Worm (Caenorhabditis elegans) whole organism, young adult: Measurements from ENCODE around the gene F56A11.4.
A peak's percentile ranks its signal among the peaks of the same experiment; 100 is the strongest.
"Not testable (repeated sequence)": the region's sequence is repeated elsewhere in the genome, so short reads cannot be mapped to it uniquely, and the experiment has no call there.

Experiments used
- C06A6.2 ChIP-seq: fragments of 200-800 bp; sonication (Bioruptor generic); conservative IDR thresholded peaks from 2 replicates; pipeline ENCODE4 v1.3.6; 2022; ENCODE audit warnings: missing genetic modification characterization, missing compliant biosample characterization
- ets-4 ChIP-seq: fragments of 200-800 bp; sonication (Bioruptor generic); optimal IDR thresholded peaks from 2 replicates; lab custom pipeline; 2018; ENCODE audit warnings: mild to moderate bottlenecking, missing genetic modification characterization, missing compliant biosample characterization
- fkh-3 ChIP-seq: sonication (generic microtip); optimal IDR thresholded peaks from 2 replicates; lab custom pipeline; 2016; ENCODE audit warnings: mild to moderate bottlenecking, missing genetic modification characterization, missing compliant biosample characterization
- hrde-1 ChIP-seq: sonication (generic microtip); optimal IDR thresholded peaks from 2 replicates; lab custom pipeline; 2016; ENCODE audit warnings: missing genetic modification characterization, mild to moderate bottlenecking, missing compliant biosample characterization, moderate library complexity, missing genotype, missing genetic modification reagents, borderline replicate concordance
- lin-35 ChIP-seq, 3 experiments: fragments of 150-350 bp in 2 of 3; sonication (generic microtip) in 1 of 3; optimal IDR thresholded peaks; 2 replicates each; lab custom pipeline; 2014 to 2018; ENCODE audit warnings: missing biosample characterization in 3 of 3, missing genetic modification characterization in 3 of 3, missing genetic modification reagents in 3 of 3
- nhr-27 ChIP-seq: fragments of 200-800 bp; sonication (Bioruptor generic); optimal IDR thresholded peaks from 2 replicates; lab custom pipeline; 2018; ENCODE audit warnings: mild to moderate bottlenecking, missing genetic modification characterization, moderate library complexity, missing compliant biosample characterization
- pbrm-1 ChIP-seq: fragments of 200-800 bp; sonication (Bioruptor generic); IDR thresholded peaks from 2 replicates; pipeline ENCODE4 v1.3.6; 2022; ENCODE audit warnings: missing genetic modification reagents, missing genetic modification characterization, missing compliant biosample characterization
- snpc-4 ChIP-seq, 5 experiments: fragments of 150-350 bp in 1 of 5; sonication (generic microtip) in 4 of 5; optimal IDR thresholded peaks; 2 replicates each; lab custom pipeline; 2014 to 2018; ENCODE audit warnings: missing genetic modification characterization in 5 of 5, missing biosample characterization in 3 of 5, antibody characterized with exemption in 2 of 5, mild to moderate bottlenecking in 2 of 5, missing compliant biosample characterization in 2 of 5, missing genotype in 2 of 5, moderate library complexity in 2 of 5, missing genetic modification reagents in 1 of 5
- zfh-2 ChIP-seq: fragments of 200-800 bp; sonication (Bioruptor generic); conservative IDR thresholded peaks from 2 replicates; pipeline ENCODE4 v1.3.6; 2022; ENCODE audit warnings: missing genetic modification reagents, missing genetic modification characterization, missing compliant biosample characterization
- zim-3 ChIP-seq: sonication (generic microtip); optimal IDR thresholded peaks from 2 replicates; lab custom pipeline; 2017; ENCODE audit warnings: mild to moderate bottlenecking, missing genetic modification characterization, moderate library complexity, missing compliant biosample characterization

- not testable (repeated sequence) for TF ChIP-seq nhr-27; snpc-4 (GFP tag; optimal IDR thresholded peaks at IDR 0.05; lab: Kevin White, UChicago); snpc-4 (tag; optimal IDR thresholded peaks at IDR 0.05; lab: Kevin White, UChicago); zim-3 (tag; lab: Kevin White, UChicago); fkh-3 (tag; lab: Kevin White, UChicago); C06A6.2 (GFP tag; lab: Robert Waterston, UW); ets-4 (GFP tag; lab: Kevin White, UChicago); pbrm-1 (GFP tag; lab: Robert Waterston, UW); hrde-1; lin-35 (GFP tag; optimal IDR thresholded peaks at IDR 0.05; lab: Kevin White, UChicago)
- peak; percentile 54; the same call in 1 of the 2 replicates for TF ChIP-seq zfh-2
These were observed 42.8 kb upstream of the F56A11.4 start for ce11 chrIV:505254-505817.
